Worm (Caenorhabditis elegans) whole organism, early embryonic: Measurements from ENCODE around the gene gcy-8.

Experiments used
- aly-1 ChIP-seq: sonication (generic microtip); optimal IDR thresholded peaks from 2 replicates; lab custom pipeline; 2016; ENCODE audit warnings: missing genetic modification characterization, missing compliant biosample characterization
- ama-1 ChIP-seq: fragments of 150-350 bp; optimal IDR thresholded peaks from 2 replicates; lab custom pipeline; 2014
- ceh-13 ChIP-seq: fragments of 200-800 bp; sonication (Bioruptor generic); optimal IDR thresholded peaks from 2 replicates; lab custom pipeline; 2018; ENCODE audit warnings: mild to moderate bottlenecking, missing genetic modification characterization, missing compliant biosample characterization
- flt-1 ChIP-seq: fragments of 200-800 bp; sonication (Bioruptor generic); IDR thresholded peaks from 2 replicates; pipeline ENCODE4 v1.3.6; 2022; ENCODE audit warnings: missing genetic modification characterization, missing compliant biosample characterization
- hmbx-1 ChIP-seq: sonication (generic microtip); optimal IDR thresholded peaks from 2 replicates; lab custom pipeline; 2016; ENCODE audit warnings: mild to moderate bottlenecking, missing genetic modification characterization, missing compliant biosample characterization
- scrt-1 ChIP-seq: fragments of 200-800 bp; sonication (Bioruptor generic); IDR thresholded peaks from 2 replicates; pipeline ENCODE4 v1.3.6; 2022; ENCODE audit warnings: missing genetic modification characterization, missing compliant biosample characterization
- tbx-37 ChIP-seq: fragments of 200-800 bp; sonication (Bioruptor generic); conservative IDR thresholded peaks from 2 replicates; pipeline ENCODE4 v1.3.6; 2022; ENCODE audit warnings: missing genetic modification reagents, missing genetic modification characterization, missing compliant biosample characterization

DNA sequence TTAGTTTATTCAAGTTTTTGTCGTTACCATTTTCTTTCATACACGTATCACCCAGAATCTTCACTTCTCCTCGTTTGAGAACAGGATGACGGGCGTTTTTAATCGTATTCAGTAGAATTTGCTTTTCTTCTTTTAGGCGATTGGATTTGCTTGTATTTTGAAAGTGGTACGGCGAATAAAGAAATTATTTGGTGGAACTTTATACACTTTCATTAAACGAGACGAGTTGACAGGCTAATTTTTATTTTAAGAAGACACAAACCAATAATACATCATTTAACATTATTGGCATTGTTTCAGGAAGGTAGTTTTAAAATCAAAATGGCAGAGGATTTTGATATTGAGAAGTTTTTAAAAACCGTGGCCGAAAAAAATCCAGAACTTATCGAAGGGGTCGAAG lies 13.0 kb upstream of the gcy-8 start, which contains the start of gene C49H3.4:
- TF ChIP-seq ceh-13 (GFP tag; lab: Kevin White, UChicago) (no peak), hmbx-1 (tag; lab: Kevin White, UChicago) (no peak), ama-1 (no peak), aly-1 (tag; lab: Kevin White, UChicago) (no peak), flt-1 (GFP tag; lab: Robert Waterston, UW) (no peak), scrt-1 (no peak), tbx-37 (GFP tag; lab: Robert Waterston, UW) (no peak)
